Fruit fly (Drosophila melanogaster) whole organism, embryonic: ENCODE measurements around the gene CG5096.
A peak's percentile ranks its signal among the peaks of the same experiment; 100 is the strongest.

Experiments
- Atf-2 ChIP-seq: fragments of 200-800 bp; sonication (Bioruptor generic); optimal IDR thresholded peaks from 2 replicates; lab custom pipeline; 2016; ENCODE audit warnings: missing biosample characterization, missing genetic modification characterization
- B-H1 ChIP-seq: fragments of 200-800 bp; sonication (Bioruptor generic); IDR thresholded peaks from 3 replicates; pipeline ENCODE4 v1.3.6; 2022; ENCODE audit warnings: missing biosample characterization, missing genetic modification characterization
- CG10147 ChIP-seq: fragments of 200-800 bp; sonication (Bioruptor generic); optimal IDR thresholded peaks from 2 replicates; lab custom pipeline; 2019; ENCODE audit warnings: missing biosample characterization, mild to moderate bottlenecking, missing genetic modification characterization, moderate library complexity
- CG11560 ChIP-seq: fragments of 200-800 bp; sonication (Bioruptor generic); IDR thresholded peaks from 3 replicates; pipeline ENCODE4 v1.3.6; 2022; ENCODE audit warnings: missing biosample characterization, missing genetic modification characterization
- CG12104 ChIP-seq: fragments of 200-800 bp; sonication (Bioruptor generic); optimal IDR thresholded peaks from 3 replicates; lab custom pipeline; 2016; ENCODE audit warnings: missing biosample characterization, missing genetic modification characterization
- CG13424 ChIP-seq: fragments of 200-800 bp; sonication (Bioruptor generic); optimal IDR thresholded peaks from 2 replicates; lab custom pipeline; 2019; ENCODE audit warnings: missing biosample characterization, mild to moderate bottlenecking, missing genetic modification characterization, moderate library complexity
- CG13775 ChIP-seq: fragments of 200-800 bp; sonication (Bioruptor generic); optimal IDR thresholded peaks from 3 replicates; lab custom pipeline; 2017; ENCODE audit warnings: missing biosample characterization, mild to moderate bottlenecking, missing genetic modification characterization
- CG14710 ChIP-seq: fragments of 200-800 bp; sonication (Bioruptor generic); optimal IDR thresholded peaks from 3 replicates; lab custom pipeline; 2019; ENCODE audit warnings: missing biosample characterization, mild to moderate bottlenecking, missing genetic modification characterization, moderate library complexity
- CG14965 ChIP-seq: fragments of 200-800 bp; sonication (Bioruptor generic); optimal IDR thresholded peaks from 2 replicates; lab custom pipeline; 2016; ENCODE audit warnings: missing biosample characterization, missing genetic modification characterization, borderline replicate concordance
- CG15073 ChIP-seq: fragments of 200-800 bp; sonication (Bioruptor generic); optimal IDR thresholded peaks from 2 replicates; lab custom pipeline; 2016; ENCODE audit warnings: missing biosample characterization, missing genetic modification characterization
- CG16779 ChIP-seq: fragments of 200-800 bp; sonication (Bioruptor generic); IDR thresholded peaks from 2 replicates; pipeline ENCODE4 v1.3.6; 2022; ENCODE audit warnings: missing biosample characterization, missing genetic modification characterization
- CG17912 ChIP-seq: fragments of 200-800 bp; sonication (Bioruptor generic); optimal IDR thresholded peaks from 2 replicates; lab custom pipeline; 2018; ENCODE audit warnings: missing biosample characterization, mild to moderate bottlenecking, missing genetic modification characterization
- CG2202 ChIP-seq: fragments of 200-800 bp; sonication (Bioruptor generic); optimal IDR thresholded peaks from 2 replicates; lab custom pipeline; 2018; ENCODE audit warnings: missing biosample characterization, mild to moderate bottlenecking, missing genetic modification characterization
- CG3281 ChIP-seq: fragments of 200-800 bp; sonication (Bioruptor generic); optimal IDR thresholded peaks from 3 replicates; lab custom pipeline; 2017; ENCODE audit warnings: missing biosample characterization, mild to moderate bottlenecking, missing genetic modification characterization
- CG4360 ChIP-seq: fragments of 200-800 bp; sonication (Bioruptor generic); IDR thresholded peaks from 2 replicates; pipeline ENCODE4 v1.3.6; 2022; ENCODE audit warnings: missing biosample characterization, missing genetic modification characterization
- CG6272 ChIP-seq: fragments of 200-800 bp; sonication (Bioruptor generic); IDR thresholded peaks from 2 replicates; pipeline ENCODE4 v1.3.6; 2022; ENCODE audit warnings: missing biosample characterization, missing genetic modification characterization
- CG6765 ChIP-seq: fragments of 200-800 bp; sonication (Bioruptor generic); optimal IDR thresholded peaks from 3 replicates; lab custom pipeline; 2017; ENCODE audit warnings: missing biosample characterization, mild to moderate bottlenecking, missing genetic modification characterization
- CG7372 ChIP-seq: fragments of 200-800 bp; sonication (Bioruptor generic); IDR thresholded peaks from 2 replicates; pipeline ENCODE4 v1.3.6; 2022; ENCODE audit warnings: missing biosample characterization, missing genetic modification characterization
- CG8944 ChIP-seq: fragments of 200-800 bp; sonication (Bioruptor generic); optimal IDR thresholded peaks from 3 replicates; lab custom pipeline; 2016; ENCODE audit warnings: missing biosample characterization, missing genetic modification characterization
- CHES-1-like ChIP-seq: fragments of 200-800 bp; sonication (Bioruptor generic); optimal IDR thresholded peaks from 2 replicates; lab custom pipeline; 2016; ENCODE audit warnings: missing biosample characterization, missing genetic modification characterization
- Dek ChIP-seq: fragments of 200-800 bp; sonication (Bioruptor generic); optimal IDR thresholded peaks from 3 replicates; lab custom pipeline; 2019; ENCODE audit warnings: missing biosample characterization, mild to moderate bottlenecking, missing genetic modification characterization, moderate library complexity
- Dll ChIP-seq: fragments of 200-800 bp; sonication (Bioruptor generic); IDR thresholded peaks from 4 replicates; pipeline ENCODE4 v1.3.6; 2022; ENCODE audit warnings: missing biosample characterization, missing genetic modification characterization; ENCODE audit not compliant: partially characterized antibody
- Hey ChIP-seq: fragments of 200-800 bp; sonication (Bioruptor generic); optimal IDR thresholded peaks from 3 replicates; lab custom pipeline; 2018; ENCODE audit warnings: missing biosample characterization, mild to moderate bottlenecking, missing genetic modification characterization
- Jarid2 ChIP-seq: fragments of 200-800 bp; sonication (Bioruptor generic); optimal IDR thresholded peaks from 3 replicates; lab custom pipeline; 2017; ENCODE audit warnings: mild to moderate bottlenecking, missing biosample characterization, missing genetic modification reagents, missing genetic modification characterization
- Kr ChIP-seq: fragments of 200-800 bp; sonication (Bioruptor generic); optimal IDR thresholded peaks from 2 replicates; lab custom pipeline; 2017; ENCODE audit warnings: missing biosample characterization, mild to moderate bottlenecking, missing genetic modification characterization
- MTF-1 ChIP-seq: fragments of 200-800 bp; sonication (Bioruptor generic); optimal IDR thresholded peaks from 2 replicates; lab custom pipeline; 2018; ENCODE audit warnings: missing biosample characterization, mild to moderate bottlenecking, missing genetic modification characterization, borderline replicate concordance
- Myb ChIP-seq: fragments of 200-800 bp; sonication (Bioruptor generic); optimal IDR thresholded peaks from 2 replicates; lab custom pipeline; 2016; ENCODE audit warnings: missing biosample characterization, missing genetic modification characterization
- Opbp ChIP-seq: fragments of 200-800 bp; sonication (Bioruptor generic); IDR thresholded peaks from 3 replicates; pipeline ENCODE4 v1.3.6; 2022; ENCODE audit warnings: missing biosample characterization, missing genetic modification characterization; ENCODE audit not compliant: partially characterized antibody
- Sin3A ChIP-seq: fragments of >200 bp; optimal IDR thresholded peaks from 2 replicates; lab custom pipeline; 2018
- ara ChIP-seq: fragments of 200-800 bp; sonication (Bioruptor generic); IDR thresholded peaks from 2 replicates; pipeline ENCODE4 v1.3.6; 2022; ENCODE audit warnings: missing biosample characterization, missing genetic modification characterization
- bab2 ChIP-seq: fragments of 200-800 bp; sonication (Bioruptor generic); optimal IDR thresholded peaks from 2 replicates; lab custom pipeline; 2016; ENCODE audit warnings: missing biosample characterization, missing genetic modification characterization
- br ChIP-seq: fragments of >200 bp; optimal IDR thresholded peaks from 2 replicates; lab custom pipeline; 2017
- chn ChIP-seq: fragments of 200-800 bp; sonication (Bioruptor generic); optimal IDR thresholded peaks from 2 replicates; lab custom pipeline; 2016; ENCODE audit warnings: missing biosample characterization, missing genetic modification characterization
- danr ChIP-seq: fragments of 200-800 bp; sonication (Bioruptor generic); IDR thresholded peaks from 2 replicates; pipeline ENCODE4 v1.3.6; 2022; ENCODE audit warnings: missing biosample characterization, missing genetic modification characterization
- eyg ChIP-seq: fragments of 200-800 bp; sonication (Bioruptor generic); optimal IDR thresholded peaks from 3 replicates; lab custom pipeline; 2016; ENCODE audit warnings: missing biosample characterization, missing genetic modification characterization
- hth ChIP-seq: fragments of >200 bp; optimal IDR thresholded peaks from 2 replicates; lab custom pipeline; 2017; ENCODE audit warnings: inconsistent platforms
- kah ChIP-seq: fragments of 200-800 bp; sonication (Bioruptor generic); optimal IDR thresholded peaks from 2 replicates; lab custom pipeline; 2018; ENCODE audit warnings: missing biosample characterization, mild to moderate bottlenecking, missing genetic modification characterization
- otp ChIP-seq: fragments of 200-800 bp; sonication (Bioruptor generic); IDR thresholded peaks from 3 replicates; pipeline ENCODE4, ENCODE4 v1.3.6; 2022; ENCODE audit warnings: missing biosample characterization, missing genetic modification characterization
- pan ChIP-seq, 4 experiments: fragments of >200 bp in 3 of 4; fragments of 200-800 bp in 1 of 4; sonication (Bioruptor generic) in 1 of 4; optimal IDR thresholded peaks in 3 of 4; IDR thresholded peaks in 1 of 4; 2 replicates each; pipeline versions ENCODE4 v1.3.6 to Lab custom; 2017 to 2022; ENCODE audit warnings: missing biosample characterization in 2 of 4, missing genetic modification characterization in 2 of 4, mixed read lengths in 1 of 4
- pfk ChIP-seq: fragments of 200-800 bp; sonication (Bioruptor generic); optimal IDR thresholded peaks from 2 replicates; lab custom pipeline; 2018; ENCODE audit warnings: missing biosample characterization, mild to moderate bottlenecking, missing genetic modification characterization, moderate library complexity
- pho ChIP-seq: fragments of 200-800 bp; sonication (Bioruptor generic); optimal IDR thresholded peaks from 2 replicates; lab custom pipeline; 2016; ENCODE audit warnings: missing biosample characterization, missing genetic modification characterization
- phol ChIP-seq: fragments of 200-800 bp; sonication (Bioruptor generic); optimal IDR thresholded peaks from 3 replicates; lab custom pipeline; 2018; ENCODE audit warnings: missing biosample characterization, mild to moderate bottlenecking, missing genetic modification characterization, moderate library complexity
- row ChIP-seq: fragments of 200-800 bp; sonication (Bioruptor generic); IDR thresholded peaks from 3 replicates; pipeline ENCODE4 v1.3.6; 2022; ENCODE audit warnings: missing biosample characterization, missing genetic modification characterization
- sc ChIP-seq, 3 experiments: fragments of >200 bp in 2 of 3; fragments of 200-800 bp in 1 of 3; sonication (Bioruptor generic) in 1 of 3; optimal IDR thresholded peaks; 2 replicates in 2 of 3; 3 replicates in 1 of 3; lab custom pipeline; 2017; ENCODE audit warnings: mild to moderate bottlenecking in 1 of 3, missing biosample characterization in 1 of 3, missing genetic modification characterization in 1 of 3, missing genetic modification reagents in 1 of 3
- so ChIP-seq: fragments of 200-800 bp; sonication (Bioruptor generic); IDR thresholded peaks from 3 replicates; pipeline ENCODE4 v1.3.6; 2022; ENCODE audit warnings: missing biosample characterization, missing genetic modification characterization
- stwl ChIP-seq: fragments of 200-800 bp; sonication (Bioruptor generic); optimal IDR thresholded peaks from 3 replicates; lab custom pipeline; 2018; ENCODE audit warnings: missing biosample characterization, mild to moderate bottlenecking, missing genetic modification characterization, moderate library complexity
- vfl ChIP-seq: fragments of 200-800 bp; sonication (Bioruptor generic); optimal IDR thresholded peaks from 2 replicates; lab custom pipeline; 2016; ENCODE audit warnings: missing biosample characterization, missing genetic modification characterization
- wor ChIP-seq: fragments of 200-800 bp; sonication (Bioruptor generic); IDR thresholded peaks from 2 replicates; pipeline ENCODE4 v1.3.6; 2022; ENCODE audit warnings: missing biosample characterization, missing genetic modification characterization
- yki ChIP-seq: fragments of >200 bp; optimal IDR thresholded peaks from 3 replicates; lab custom pipeline; 2018

Gene CG5096

DNA sequence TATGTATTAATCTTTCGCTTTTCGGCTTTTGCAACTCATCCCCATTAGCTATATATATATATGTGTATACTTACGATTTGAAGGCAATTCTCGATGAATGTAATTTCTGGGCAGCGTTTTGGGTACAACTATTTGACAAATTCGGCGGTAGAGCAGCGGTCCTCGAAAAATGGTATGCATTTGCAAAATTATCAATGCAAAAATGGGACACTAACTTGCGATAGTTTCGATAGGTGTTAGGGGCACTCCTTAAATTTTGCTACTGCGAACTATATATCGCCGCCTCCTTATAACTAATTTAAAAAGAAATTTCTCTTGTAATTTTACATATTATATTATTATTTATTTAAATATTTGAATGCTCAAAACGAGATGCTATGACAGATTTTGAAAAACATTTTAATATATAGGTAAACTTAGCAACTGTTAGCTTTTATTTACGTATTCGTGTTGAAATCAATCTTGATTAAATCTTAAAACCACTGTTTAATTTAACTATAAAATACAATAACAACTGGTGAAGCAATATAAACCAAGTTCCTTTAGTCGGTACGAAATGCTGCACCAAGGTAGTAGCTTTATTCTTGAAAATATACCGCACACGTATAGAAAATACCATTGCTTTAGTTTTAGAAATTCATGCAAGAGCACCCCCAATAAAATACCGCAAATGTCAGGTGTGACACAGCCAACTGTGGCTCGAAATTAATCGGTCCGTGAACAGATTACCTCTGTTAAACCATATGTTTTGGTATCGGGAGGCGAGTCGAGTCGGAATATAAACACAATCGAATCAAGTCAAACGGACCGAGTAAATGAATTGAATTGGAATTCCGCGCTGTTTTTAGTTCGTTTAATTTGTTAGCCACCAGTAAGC is 31.4 kb downstream of the CG5096 start, which contains the start of the genes CG5355 and Klp31E (continued):
- 0 out of 2 replicates have a peak, but pooled peaks have one; percentile 17 for TF ChIP-seq wor
- TF ChIP-seq CG14710 (tag; lab: Kevin White, UChicago), result peak; percentile 83
- TF ChIP-seq row (GFP tag; lab: Robert Waterston, UW), result peak; percentile 88
- no peak for TF ChIP-seq Jarid2 (GFP tag; lab: Kevin White, UChicago)
- TF ChIP-seq phol, result peak; percentile 83
- peak; percentile 15 for TF ChIP-seq vfl (GFP tag; lab: Kevin White, UChicago)
- TF ChIP-seq sc (optimal IDR thresholded peaks at IDR 0.05; lab: Kevin White, UChicago), result no peak
- TF ChIP-seq sc (GFP tag; optimal IDR thresholded peaks at IDR 0.05; lab: Kevin White, UChicago), result peak; percentile 67
- TF ChIP-seq B-H1 (GFP tag; lab: Robert Waterston, UW), result 0 out of 3 replicates have a peak, but pooled peaks have one; percentile 45
- TF ChIP-seq CG10147 (GFP tag; lab: Kevin White, UChicago), result peak; percentile 63
- no peak for TF ChIP-seq CG11560 (tag; lab: Robert Waterston, UW)
- TF ChIP-seq Dek (tag; lab: Kevin White, UChicago), result no peak
- TF ChIP-seq kah (GFP tag; lab: Kevin White, UChicago), result no peak
- no peak for TF ChIP-seq br (lab: Kevin White, UChicago)
- TF ChIP-seq CG4360 (GFP tag; lab: Robert Waterston, UW), result no peak
- TF ChIP-seq CG13424, result peak; percentile 81
- TF ChIP-seq Sin3A (lab: Kevin White, UChicago), result no peak
- peak; percentile 70; the same call in 1 of the 3 replicates for TF ChIP-seq so (GFP tag; lab: Robert Waterston, UW)
- no peak for TF ChIP-seq Kr (GFP tag; lab: Kevin White, UChicago)
- peak; percentile 71; the same call in 2 of the 3 replicates for TF ChIP-seq Opbp (GFP tag; lab: Robert Waterston, UW)
- TF ChIP-seq pfk (GFP tag; lab: Kevin White, UChicago), result peak; percentile 41
- no peak for TF ChIP-seq otp (GFP tag; lab: Robert Waterston, UW)
- no peak for TF ChIP-seq CG16779 (GFP tag; lab: Robert Waterston, UW)
- no peak for TF ChIP-seq yki
- TF ChIP-seq danr (GFP tag; lab: Robert Waterston, UW), result no peak
- TF ChIP-seq CG6272 (GFP tag; lab: Robert Waterston, UW), result no peak; the same call in none of the 2 replicates
- TF ChIP-seq CG17912 (GFP tag; lab: Kevin White, UChicago), result no peak
- TF ChIP-seq Myb (GFP tag; lab: Kevin White, UChicago), result peak; percentile 11
- peak; percentile 3 for TF ChIP-seq stwl
- TF ChIP-seq CG3281 (GFP tag; lab: Kevin White, UChicago), result peak; percentile 64
- peak; percentile 22 for TF ChIP-seq pho (GFP tag; lab: Kevin White, UChicago)
- peak; percentile 45 for TF ChIP-seq Atf-2 (GFP tag; lab: Kevin White, UChicago)
- peak; percentile 80 for TF ChIP-seq Dll
- peak; percentile 72 for TF ChIP-seq ara (GFP tag; lab: Robert Waterston, UW)
- TF ChIP-seq CG6765 (GFP tag; lab: Kevin White, UChicago), result peak; percentile 7
- TF ChIP-seq pan (optimal IDR thresholded peaks at IDR 0.05; lab: Kevin White, UChicago), result no peak
- TF ChIP-seq pan (GFP tag; optimal IDR thresholded peaks at IDR 0.05 in 1 of 2, IDR thresholded peaks at IDR 0.05 in 1 of 2), result peak in 1 of 2 experiments; percentile 63
- TF ChIP-seq bab2 (GFP tag; lab: Kevin White, UChicago), result peak; percentile 56
- TF ChIP-seq CG8944 (GFP tag; lab: Kevin White, UChicago), result peak; percentile 41
- no peak for TF ChIP-seq CG7372 (GFP tag; lab: Robert Waterston, UW)
- peak; percentile 41 for TF ChIP-seq chn (GFP tag; lab: Kevin White, UChicago)
- peak; percentile 81 for TF ChIP-seq CG13775 (GFP tag; lab: Kevin White, UChicago)
- TF ChIP-seq hth (lab: Kevin White, UChicago), result no peak
- no peak for TF ChIP-seq CG14965 (GFP tag; lab: Kevin White, UChicago)
- no peak for TF ChIP-seq CG15073
- peak; percentile 69 for TF ChIP-seq CG12104
- peak; percentile 9 for TF ChIP-seq MTF-1 (GFP tag; lab: Kevin White, UChicago)
- no peak for TF ChIP-seq eyg (GFP tag; lab: Kevin White, UChicago)
- peak; percentile 29 for TF ChIP-seq CHES-1-like (GFP tag; lab: Kevin White, UChicago)
- TF ChIP-seq CG2202 (tag; lab: Kevin White, UChicago), result peak; percentile 12
- TF ChIP-seq Hey, result no peak
